Fruit fly (Drosophila melanogaster): ENCODE measurements around the gene Ir7e.
A peak's percentile ranks its signal among the peaks of the same experiment; 100 is the strongest.

Ir7e gene

dm6 chrX:7888386-7889024 lies 7.0 kb upstream of the Ir7e start, which contains the start of gene Acat1 (continued):
- TF ChIP-seq bcd (GFP tag; optimal IDR thresholded peaks at IDR 0.05) = peak; percentile 42
- TF ChIP-seq sima (GFP tag; optimal IDR thresholded peaks at IDR 0.05) = no peak
- peak; percentile 64 for TF ChIP-seq CG18476 (GFP tag; optimal IDR thresholded peaks at IDR 0.05)
- TF ChIP-seq CG3726 (GFP tag; IDR thresholded peaks at IDR 0.05) = no peak
- peak; percentile 5 for TF ChIP-seq Antp (GFP tag; optimal IDR thresholded peaks at IDR 0.05)
- no peak for TF ChIP-seq Ravus (GFP tag; IDR thresholded peaks at IDR 0.05)
- TF ChIP-seq disco-r (GFP tag; optimal IDR thresholded peaks at IDR 0.05) = no peak
- peak; percentile 75 for TF ChIP-seq CG12391 (tag; optimal IDR thresholded peaks at IDR 0.05)
- TF ChIP-seq esg (GFP tag; conservative IDR thresholded peaks at IDR 0.05) = peak; percentile 28; the same call in 1 of the 2 replicates
- peak; percentile 20; the same call in 1 of the 3 replicates for TF ChIP-seq Opbp (GFP tag; IDR thresholded peaks at IDR 0.05; ENCODE audit: partially characterized antibody)
- TF ChIP-seq CG1792 (GFP tag; optimal IDR thresholded peaks at IDR 0.05) = no peak
- TF ChIP-seq hkb (optimal IDR thresholded peaks at IDR 0.05) = no peak
- TF ChIP-seq hkb (GFP tag; IDR thresholded peaks at IDR 0.05) = peak; percentile 80
- 0 out of 4 replicates have a peak, but pooled peaks have one; percentile 56 for TF ChIP-seq chinmo (GFP tag; IDR thresholded peaks at IDR 0.05; ENCODE audit: partially characterized antibody)
- no peak for TF ChIP-seq ash1 (GFP tag; optimal IDR thresholded peaks at IDR 0.05)
- TF ChIP-seq CG6654 (GFP tag; optimal IDR thresholded peaks at IDR 0.05) = no peak
- TF ChIP-seq Awh (GFP tag; IDR thresholded peaks at IDR 0.05) = peak; percentile 47; the same call in 1 of the 2 replicates
- peak; percentile 41 for TF ChIP-seq CG8924 (tag; optimal IDR thresholded peaks at IDR 0.05)
- no peak for TF ChIP-seq CG13894 (tag; optimal IDR thresholded peaks at IDR 0.05)
- peak; percentile 59 for TF ChIP-seq CG9727 (GFP tag; optimal IDR thresholded peaks at IDR 0.05)
- TF ChIP-seq CG11398 (GFP tag; optimal IDR thresholded peaks at IDR 0.05) = no peak
- TF ChIP-seq dysf (GFP tag; IDR thresholded peaks at IDR 0.05) = 0 out of 3 replicates have a peak, but pooled peaks have one; percentile 20
- TF ChIP-seq kah (GFP tag; optimal IDR thresholded peaks at IDR 0.05) = peak; percentile 43
- peak; percentile 72 for TF ChIP-seq Ptx1 (GFP tag; IDR thresholded peaks at IDR 0.05)
- TF ChIP-seq HmgZ (tag; optimal IDR thresholded peaks at IDR 0.05) = peak; percentile 34
- peak; percentile 91 for TF ChIP-seq scrt (GFP tag; optimal IDR thresholded peaks at IDR 0.05)
- no peak for TF ChIP-seq Usf (GFP tag; optimal IDR thresholded peaks at IDR 0.05)
- TF ChIP-seq nau (GFP tag; optimal IDR thresholded peaks at IDR 0.05) = no peak
- TF ChIP-seq CG16813 (GFP tag; IDR thresholded peaks at IDR 0.05; ENCODE audit: partially characterized antibody) = no peak
- TF ChIP-seq Eip74EF (GFP tag; optimal IDR thresholded peaks at IDR 0.05) = no peak
- peak; percentile 91 for TF ChIP-seq Elba2 (GFP tag; optimal IDR thresholded peaks at IDR 0.05)
- TF ChIP-seq CG9817 (tag; optimal IDR thresholded peaks at IDR 0.05) = peak; percentile 29
- no peak for TF ChIP-seq CG11696 (GFP tag; IDR thresholded peaks at IDR 0.05)
- no peak for TF ChIP-seq Mrtf (GFP tag; IDR thresholded peaks at IDR 0.05)
- peak; percentile 46 for TF ChIP-seq jumu (GFP tag; optimal IDR thresholded peaks at IDR 0.05)
- peak; percentile 81 for TF ChIP-seq lbe (GFP tag; optimal IDR thresholded peaks at IDR 0.05)
- TF ChIP-seq ato (GFP tag; IDR thresholded peaks at IDR 0.05; ENCODE audit: partially characterized antibody) = 0 out of 2 replicates have a peak, but pooled peaks have one; percentile 14
- TF ChIP-seq Ssrp (tag; optimal IDR thresholded peaks at IDR 0.05) = peak; percentile 18
- peak; percentile 51 for TF ChIP-seq sisA (GFP tag; IDR thresholded peaks at IDR 0.05)
- TF ChIP-seq fd102C (GFP tag; optimal IDR thresholded peaks at IDR 0.05) = no peak
- TF ChIP-seq vnd (GFP tag; IDR thresholded peaks at IDR 0.05; ENCODE audit: partially characterized antibody) = no peak
- no peak for TF ChIP-seq CG11093 (GFP tag; IDR thresholded peaks at IDR 0.05)
- TF ChIP-seq Xbp1 (GFP tag; optimal IDR thresholded peaks at IDR 0.05) = peak; percentile 56
- peak; percentile 27 for TF ChIP-seq tap (tag; optimal IDR thresholded peaks at IDR 0.05)
- TF ChIP-seq CG7372 (GFP tag; IDR thresholded peaks at IDR 0.05) = peak; percentile 34; the same call in 1 of the 2 replicates
- TF ChIP-seq tna (GFP tag; IDR thresholded peaks at IDR 0.05; ENCODE audit: partially characterized antibody) = no peak
- peak; percentile 46; the same call in 1 of the 2 replicates for TF ChIP-seq amos (GFP tag; IDR thresholded peaks at IDR 0.05; ENCODE audit: partially characterized antibody)
- TF ChIP-seq Nf-YC (tag; optimal IDR thresholded peaks at IDR 0.05) = peak; percentile 42
- TF ChIP-seq CG14014 (GFP tag; IDR thresholded peaks at IDR 0.05) = peak; percentile 18; the same call in 1 of the 2 replicates
